Fruit fly (Drosophila melanogaster) whole organism, embryonic: ENCODE measurements around the gene Mrgn1.

Source experiments
- Atf-2 ChIP-seq: fragments of 200-800 bp; sonication (Bioruptor generic); optimal IDR thresholded peaks from 2 replicates; lab custom pipeline; 2016; ENCODE audit warnings: missing biosample characterization, missing genetic modification characterization
- CG10209 ChIP-seq: fragments of 200-800 bp; sonication (Bioruptor generic); optimal IDR thresholded peaks from 3 replicates; lab custom pipeline; 2017; ENCODE audit warnings: missing biosample characterization, mild to moderate bottlenecking, missing genetic modification characterization, missing genetic modification reagents
- CG10366 ChIP-seq: fragments of 200-800 bp; sonication (Bioruptor generic); IDR thresholded peaks from 2 replicates; pipeline ENCODE4 v1.3.6; 2022; ENCODE audit warnings: missing biosample characterization, missing genetic modification characterization
- CG10565 ChIP-seq: fragments of 200-800 bp; sonication (Bioruptor generic); optimal IDR thresholded peaks from 3 replicates; lab custom pipeline; 2016; ENCODE audit warnings: missing biosample characterization, mild to moderate bottlenecking, missing genetic modification characterization
- CG11696 ChIP-seq: fragments of 200-800 bp; sonication (Bioruptor generic); IDR thresholded peaks from 2 replicates; pipeline ENCODE4 v1.3.6; 2022; ENCODE audit warnings: missing biosample characterization, missing genetic modification characterization
- CG12071 ChIP-seq: fragments of 200-800 bp; sonication (Bioruptor generic); optimal IDR thresholded peaks from 3 replicates; lab custom pipeline; 2018; ENCODE audit warnings: missing biosample characterization, mild to moderate bottlenecking, missing genetic modification characterization
- CG12104 ChIP-seq: fragments of 200-800 bp; sonication (Bioruptor generic); optimal IDR thresholded peaks from 3 replicates; lab custom pipeline; 2016; ENCODE audit warnings: missing biosample characterization, missing genetic modification characterization
- CG12236 ChIP-seq: fragments of 200-800 bp; sonication (Bioruptor generic); optimal IDR thresholded peaks from 2 replicates; lab custom pipeline; 2016; ENCODE audit warnings: missing biosample characterization, missing genetic modification characterization
- CG12942 ChIP-seq: fragments of 200-800 bp; sonication (Bioruptor generic); optimal IDR thresholded peaks from 3 replicates; lab custom pipeline; 2016; ENCODE audit warnings: missing biosample characterization, missing genetic modification characterization
- CG13424 ChIP-seq: fragments of 200-800 bp; sonication (Bioruptor generic); optimal IDR thresholded peaks from 2 replicates; lab custom pipeline; 2019; ENCODE audit warnings: missing biosample characterization, mild to moderate bottlenecking, missing genetic modification characterization, moderate library complexity
- CG13894 ChIP-seq: fragments of 200-800 bp; sonication (Bioruptor generic); optimal IDR thresholded peaks from 3 replicates; lab custom pipeline; 2018; ENCODE audit warnings: missing biosample characterization, mild to moderate bottlenecking, missing genetic modification characterization, moderate library complexity
- CG1602 ChIP-seq: fragments of 200-800 bp; sonication (Bioruptor generic); optimal IDR thresholded peaks from 3 replicates; lab custom pipeline; 2016; ENCODE audit warnings: missing biosample characterization, missing genetic modification characterization
- CG31365 ChIP-seq: fragments of 200-800 bp; sonication (Bioruptor generic); optimal IDR thresholded peaks from 2 replicates; lab custom pipeline; 2018; ENCODE audit warnings: missing biosample characterization, mild to moderate bottlenecking, missing genetic modification characterization
- CG33213 ChIP-seq: fragments of 200-800 bp; sonication (Bioruptor generic); optimal IDR thresholded peaks from 3 replicates; lab custom pipeline; 2016; ENCODE audit warnings: missing biosample characterization, missing genetic modification characterization
- CG4707 ChIP-seq: fragments of 200-800 bp; sonication (Bioruptor generic); optimal IDR thresholded peaks from 2 replicates; lab custom pipeline; 2018; ENCODE audit warnings: missing biosample characterization, mild to moderate bottlenecking, missing genetic modification characterization, moderate library complexity
- CG6765 ChIP-seq: fragments of 200-800 bp; sonication (Bioruptor generic); optimal IDR thresholded peaks from 3 replicates; lab custom pipeline; 2017; ENCODE audit warnings: missing biosample characterization, mild to moderate bottlenecking, missing genetic modification characterization
- CG7372 ChIP-seq: fragments of 200-800 bp; sonication (Bioruptor generic); IDR thresholded peaks from 2 replicates; pipeline ENCODE4 v1.3.6; 2022; ENCODE audit warnings: missing biosample characterization, missing genetic modification characterization
- CG7963 ChIP-seq: fragments of 200-800 bp; sonication (Bioruptor generic); IDR thresholded peaks from 3 replicates; pipeline ENCODE4 v1.3.6; 2022; ENCODE audit warnings: missing biosample characterization, missing genetic modification characterization; ENCODE audit not compliant: partially characterized antibody
- CG9876 ChIP-seq: fragments of 200-800 bp; sonication (Bioruptor generic); optimal IDR thresholded peaks from 2 replicates; lab custom pipeline; 2016; ENCODE audit warnings: missing biosample characterization, missing genetic modification characterization
- CHES-1-like ChIP-seq: fragments of 200-800 bp; sonication (Bioruptor generic); optimal IDR thresholded peaks from 2 replicates; lab custom pipeline; 2016; ENCODE audit warnings: missing biosample characterization, missing genetic modification characterization
- D19A ChIP-seq: fragments of 200-800 bp; optimal IDR thresholded peaks from 3 replicates; lab custom pipeline; 2019; ENCODE audit warnings: missing biosample characterization, mild to moderate bottlenecking, missing genetic modification characterization, moderate library complexity
- Dip2 ChIP-seq: fragments of 200-800 bp; sonication (Bioruptor generic); IDR thresholded peaks from 2 replicates; pipeline ENCODE4 v1.3.6; 2022; ENCODE audit warnings: missing biosample characterization, missing genetic modification characterization
- Dll ChIP-seq: fragments of 200-800 bp; sonication (Bioruptor generic); IDR thresholded peaks from 4 replicates; pipeline ENCODE4 v1.3.6; 2022; ENCODE audit warnings: missing biosample characterization, missing genetic modification characterization; ENCODE audit not compliant: partially characterized antibody
- Doc2 ChIP-seq: fragments of 200-800 bp; sonication (Bioruptor generic); IDR thresholded peaks from 2 replicates; pipeline ENCODE4 v1.3.6; 2022; ENCODE audit warnings: missing biosample characterization, missing genetic modification characterization
- GATAe ChIP-seq: fragments of 200-800 bp; sonication (Bioruptor generic); conservative IDR thresholded peaks from 2 replicates; pipeline ENCODE4 v1.3.6; 2022; ENCODE audit warnings: missing biosample characterization, missing genetic modification characterization
- Gsc ChIP-seq: fragments of 200-800 bp; sonication (Bioruptor generic); IDR thresholded peaks from 2 replicates; pipeline ENCODE4 v1.3.6; 2022; ENCODE audit warnings: missing biosample characterization, missing genetic modification characterization
- Lim3 ChIP-seq: fragments of 200-800 bp; sonication (Bioruptor generic); IDR thresholded peaks from 2 replicates; pipeline ENCODE4 v1.3.6; 2022; ENCODE audit warnings: missing biosample characterization, missing genetic modification characterization
- MBD-R2 ChIP-seq: fragments of 200-800 bp; sonication (Bioruptor generic); IDR thresholded peaks from 2 replicates; pipeline ENCODE4 v1.3.6; 2022; ENCODE audit warnings: missing biosample characterization, missing genetic modification characterization
- Mad ChIP-seq: fragments of 200-800 bp; sonication (Bioruptor generic); optimal IDR thresholded peaks from 2 replicates; lab custom pipeline; 2016; ENCODE audit warnings: missing biosample characterization, missing genetic modification characterization
- Rfx ChIP-seq: fragments of 200-800 bp; sonication (Bioruptor generic); IDR thresholded peaks from 2 replicates; pipeline ENCODE4 v1.3.6; 2022; ENCODE audit warnings: missing biosample characterization, missing genetic modification characterization
- Rx ChIP-seq: fragments of 200-800 bp; sonication (Bioruptor generic); IDR thresholded peaks from 2 replicates; pipeline ENCODE4 v1.3.6; 2022; ENCODE audit warnings: missing biosample characterization, missing genetic modification characterization
- Usf ChIP-seq: fragments of 200-800 bp; sonication (Bioruptor generic); optimal IDR thresholded peaks from 2 replicates; lab custom pipeline; 2017; ENCODE audit warnings: missing genotype, missing biosample characterization, missing genetic modification characterization
- Xbp1 ChIP-seq: fragments of 200-800 bp; sonication (Bioruptor generic); optimal IDR thresholded peaks from 3 replicates; lab custom pipeline; 2016; ENCODE audit warnings: missing biosample characterization, mild to moderate bottlenecking, missing genetic modification characterization
- btn ChIP-seq: fragments of 200-800 bp; sonication (Bioruptor generic); optimal IDR thresholded peaks from 2 replicates; lab custom pipeline; 2016; ENCODE audit warnings: missing biosample characterization, missing genetic modification characterization
- cas ChIP-seq: fragments of 200-800 bp; sonication (Bioruptor generic); IDR thresholded peaks from 2 replicates; pipeline ENCODE4 v1.3.6; 2022; ENCODE audit warnings: missing biosample characterization, missing genetic modification characterization
- dimm ChIP-seq: fragments of 200-800 bp; sonication (Bioruptor generic); IDR thresholded peaks from 2 replicates; pipeline ENCODE4 v1.3.6; 2022; ENCODE audit warnings: missing biosample characterization, missing genetic modification characterization
- dmrt11E ChIP-seq: fragments of 200-800 bp; sonication (Bioruptor generic); optimal IDR thresholded peaks from 3 replicates; lab custom pipeline; 2018; ENCODE audit warnings: missing biosample characterization, mild to moderate bottlenecking, missing genetic modification characterization, moderate library complexity
- dpn ChIP-seq, 2 experiments: fragments of 200-800 bp; sonication (Bioruptor generic); optimal IDR thresholded peaks; 3 replicates each; lab custom pipeline; 2016; ENCODE audit warnings: missing biosample characterization in 2 of 2, missing genetic modification characterization in 2 of 2
- en ChIP-seq: fragments of 200-800 bp; sonication (Bioruptor generic); optimal IDR thresholded peaks from 2 replicates; lab custom pipeline; 2016; ENCODE audit warnings: missing biosample characterization, missing genetic modification characterization
- fd102C ChIP-seq: fragments of 200-800 bp; sonication (Bioruptor generic); optimal IDR thresholded peaks from 2 replicates; lab custom pipeline; 2018; ENCODE audit warnings: missing biosample characterization, mild to moderate bottlenecking, missing genetic modification characterization, moderate library complexity
- fd3F ChIP-seq: fragments of 200-800 bp; sonication (Bioruptor generic); optimal IDR thresholded peaks from 2 replicates; lab custom pipeline; 2018; ENCODE audit warnings: missing biosample characterization, mild to moderate bottlenecking, missing genetic modification characterization, moderate library complexity
- fd96Cb ChIP-seq: fragments of 200-800 bp; sonication (Bioruptor generic); optimal IDR thresholded peaks from 2 replicates; lab custom pipeline; 2018; ENCODE audit warnings: missing biosample characterization, mild to moderate bottlenecking, missing genetic modification characterization, moderate library complexity
- hbn ChIP-seq: fragments of 200-800 bp; sonication (Bioruptor generic); IDR thresholded peaks from 2 replicates; pipeline ENCODE4 v1.3.6; 2022; ENCODE audit warnings: missing biosample characterization, missing genetic modification characterization; ENCODE audit not compliant: partially characterized antibody
- kay ChIP-seq: fragments of 200-800 bp; sonication (Bioruptor generic); optimal IDR thresholded peaks from 2 replicates; lab custom pipeline; 2016; ENCODE audit warnings: missing biosample characterization, missing genetic modification characterization
- lbe ChIP-seq: fragments of 200-800 bp; sonication (Bioruptor generic); optimal IDR thresholded peaks from 2 replicates; lab custom pipeline; 2016; ENCODE audit warnings: missing biosample characterization, mild to moderate bottlenecking, missing genetic modification characterization
- nom ChIP-seq: fragments of 200-800 bp; sonication (Bioruptor generic); optimal IDR thresholded peaks from 2 replicates; lab custom pipeline; 2017; ENCODE audit warnings: missing biosample characterization, missing genetic modification characterization, mild to moderate bottlenecking, moderate library complexity, missing genetic modification reagents
- oc ChIP-seq: fragments of 200-800 bp; sonication (Bioruptor generic); optimal IDR thresholded peaks from 2 replicates; lab custom pipeline; 2018; ENCODE audit warnings: missing biosample characterization, mild to moderate bottlenecking, missing genetic modification characterization, moderate library complexity
- pb ChIP-seq: fragments of 200-800 bp; sonication (Bioruptor generic); optimal IDR thresholded peaks from 3 replicates; lab custom pipeline; 2016; ENCODE audit warnings: missing biosample characterization, missing genetic modification characterization
- slou ChIP-seq: fragments of 200-800 bp; sonication (Bioruptor generic); optimal IDR thresholded peaks from 3 replicates; lab custom pipeline; 2016; ENCODE audit warnings: missing biosample characterization, missing genetic modification characterization
- sna ChIP-seq: fragments of 200-800 bp; sonication (Bioruptor generic); IDR thresholded peaks from 2 replicates; pipeline ENCODE4 v1.3.6; 2022; ENCODE audit warnings: missing biosample characterization, missing genetic modification characterization; ENCODE audit not compliant: partially characterized antibody
- zfh1 ChIP-seq: fragments of 200-800 bp; sonication (Bioruptor generic); IDR thresholded peaks from 3 replicates; pipeline ENCODE4 v1.3.6; 2022; ENCODE audit warnings: missing biosample characterization, missing genetic modification characterization

Mrgn1 gene

dm6 chrX:13740062-13740461 is 18.3 kb upstream of the Mrgn1 start (continued):
- TF ChIP-seq D19A (tag; lab: Kevin White, UChicago) (peak; percentile 18), btn (GFP tag; lab: Kevin White, UChicago) (no peak), Xbp1 (GFP tag; lab: Kevin White, UChicago) (peak; percentile 86), fd3F (GFP tag; lab: Kevin White, UChicago) (peak; percentile 71), pb (GFP tag; lab: Kevin White, UChicago) (no peak), dpn (GFP tag; optimal IDR thresholded peaks at IDR 0.05; lab: Kevin White, UChicago) (peak; percentile 69 to 89), CG7963 (GFP tag; lab: Robert Waterston, UW) (no peak), Atf-2 (peak; percentile 64), CG9876 (GFP tag; lab: Kevin White, UChicago) (peak; percentile 60), Mad (GFP tag; lab: Kevin White, UChicago) (peak; percentile 82), en (GFP tag; lab: Kevin White, UChicago) (no peak), CG6765 (GFP tag; lab: Kevin White, UChicago) (peak; percentile 80), oc (tag; lab: Kevin White, UChicago) (peak; percentile 59), CG7372 (GFP tag; lab: Robert Waterston, UW) (peak; percentile 79), Dll (no peak), Lim3 (no peak), GATAe (GFP tag; lab: Robert Waterston, UW) (no peak), slou (GFP tag; lab: Kevin White, UChicago) (peak; percentile 1), CG13894 (tag; lab: Kevin White, UChicago) (peak; percentile 74), CG31365 (peak; percentile 4), CG12942 (GFP tag; lab: Kevin White, UChicago) (peak; percentile 61), CG10565 (GFP tag; lab: Kevin White, UChicago) (no peak), fd102C (GFP tag; lab: Kevin White, UChicago) (no peak), zfh1 (GFP tag; lab: Robert Waterston, UW) (peak; percentile 78; the same call in 2 of the 3 replicates), CG13424 (peak; percentile 85), Doc2 (GFP tag; lab: Robert Waterston, UW) (no peak), sna (GFP tag; lab: Robert Waterston, UW) (no peak), dmrt11E (tag; lab: Kevin White, UChicago) (peak; percentile 46), nom (GFP tag; lab: Kevin White, UChicago) (peak; percentile 97), CG12104 (GFP tag; lab: Kevin White, UChicago) (no peak), Rfx (peak; percentile 95), kay (GFP tag; lab: Kevin White, UChicago) (peak; percentile 17), CG10366 (GFP tag; lab: Robert Waterston, UW) (peak; percentile 82), cas (peak; percentile 59; the same call in 1 of the 2 replicates), Gsc (GFP tag; lab: Robert Waterston, UW) (no peak), CG10209 (GFP tag; lab: Kevin White, UChicago) (peak; percentile 70), MBD-R2 (GFP tag; lab: Robert Waterston, UW) (peak; percentile 59; the same call in 1 of the 2 replicates), CG12071 (GFP tag; lab: Kevin White, UChicago) (peak; percentile 85), CG11696 (peak; percentile 51; the same call in 1 of the 2 replicates), CG4707 (peak; percentile 52), lbe (GFP tag; lab: Kevin White, UChicago) (no peak), CG1602 (GFP tag; lab: Kevin White, UChicago) (peak; percentile 58), Dip2 (GFP tag; lab: Robert Waterston, UW) (no peak), Usf (peak; percentile 65), CHES-1-like (GFP tag; lab: Kevin White, UChicago) (peak; percentile 83), CG33213 (GFP tag; lab: Kevin White, UChicago) (peak; percentile 47), fd96Cb (tag; lab: Kevin White, UChicago) (peak; percentile 65), dimm (GFP tag; lab: Robert Waterston, UW) (no peak; the same call in 1 of the 2 replicates), Rx (peak; percentile 83), hbn (GFP tag; lab: Robert Waterston, UW) (no peak), CG12236 (GFP tag; lab: Kevin White, UChicago) (peak; percentile 49)
